Worm (Caenorhabditis elegans): ENCODE data around the gene prk-1.
A peak's percentile ranks its signal among the peaks of the same experiment; 100 is the strongest.

DNA sequence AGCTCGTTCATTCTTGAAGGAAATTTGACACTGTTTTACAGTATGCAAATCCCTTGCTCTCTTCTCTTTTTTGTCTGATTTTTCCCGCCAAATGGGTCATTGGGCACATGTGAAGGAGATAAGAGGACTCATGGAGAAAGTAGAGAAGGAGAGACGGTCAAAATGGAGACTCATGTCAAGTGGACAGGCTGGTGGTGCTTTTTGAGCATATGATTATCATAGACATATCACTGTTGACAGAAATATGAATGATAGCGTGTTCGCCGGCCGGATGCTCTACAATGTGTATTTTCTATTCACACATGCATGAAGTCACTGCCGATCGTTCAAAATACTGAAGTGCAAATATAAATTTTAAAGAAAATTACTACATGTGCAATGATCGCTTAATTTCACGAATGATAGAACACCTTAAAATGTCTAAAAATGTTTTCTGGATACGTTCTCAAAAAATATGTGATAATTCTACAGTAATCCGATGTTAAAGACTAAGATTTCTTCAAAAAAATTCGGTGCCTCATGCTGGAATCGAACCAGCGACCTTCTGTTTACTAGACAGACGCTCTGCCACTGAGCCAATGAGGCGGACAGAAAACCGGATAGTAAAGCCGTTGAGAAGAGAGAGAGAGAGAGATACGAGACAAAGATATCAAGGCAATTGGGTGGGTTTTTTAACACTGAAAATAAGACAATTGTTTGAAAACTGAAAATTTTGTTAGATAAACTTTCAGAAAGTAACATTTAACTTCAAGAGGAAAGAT lies 40.3 kb downstream of the prk-1 start:
- TF ChIP-seq nhr-10 (tag; optimal IDR thresholded peaks at IDR 0.05) (no peak), elt-3 (tag; optimal IDR thresholded peaks at IDR 0.05) (no peak), fos-1 (tag; optimal IDR thresholded peaks at IDR 0.05) (no peak), ztf-4 (tag; optimal IDR thresholded peaks at IDR 0.05) (no peak), unc-62 (GFP tag; optimal IDR thresholded peaks at IDR 0.05) (no peak), lin-39 (tag; optimal IDR thresholded peaks at IDR 0.05) (no peak), mdl-1 (tag; optimal IDR thresholded peaks at IDR 0.05) (no peak), mbf-1 (tag; optimal IDR thresholded peaks at IDR 0.05) (no peak), snpc-4 (tag; optimal IDR thresholded peaks at IDR 0.05) (peak; percentile 94), zag-1 (tag; optimal IDR thresholded peaks at IDR 0.05) (no peak)
